Fruit fly (Drosophila melanogaster) whole organism, embryonic: Measurements from ENCODE around the gene sip3.

Experiments
- CG10654 ChIP-seq: fragments of 200-800 bp; sonication (Bioruptor generic); optimal IDR thresholded peaks from 2 replicates; lab custom pipeline; 2016; ENCODE audit warnings: missing biosample characterization, missing genetic modification characterization
- CG11085 ChIP-seq: fragments of 200-800 bp; sonication (Bioruptor generic); IDR thresholded peaks from 2 replicates; pipeline ENCODE4 v1.3.6; 2022; ENCODE audit warnings: missing biosample characterization, missing genetic modification characterization
- CG11560 ChIP-seq: fragments of 200-800 bp; sonication (Bioruptor generic); IDR thresholded peaks from 3 replicates; pipeline ENCODE4 v1.3.6; 2022; ENCODE audit warnings: missing biosample characterization, missing genetic modification characterization
- CG11695 ChIP-seq: fragments of 200-800 bp; sonication (Bioruptor generic); IDR thresholded peaks from 3 replicates; pipeline ENCODE4 v1.3.6; 2022; ENCODE audit warnings: missing biosample characterization, missing genetic modification characterization
- CG15269 ChIP-seq: fragments of 200-800 bp; sonication (Bioruptor generic); optimal IDR thresholded peaks from 2 replicates; lab custom pipeline; 2018; ENCODE audit warnings: missing biosample characterization, mild to moderate bottlenecking, missing genetic modification characterization, moderate library complexity
- CG18599 ChIP-seq: fragments of 200-800 bp; sonication (Bioruptor generic); optimal IDR thresholded peaks from 3 replicates; lab custom pipeline; 2017; ENCODE audit warnings: missing biosample characterization, missing genetic modification characterization, mild to moderate bottlenecking, moderate library complexity, missing genetic modification reagents
- CG18619 ChIP-seq: fragments of 200-800 bp; sonication (Bioruptor generic); optimal IDR thresholded peaks from 3 replicates; lab custom pipeline; 2017; ENCODE audit warnings: missing biosample characterization, mild to moderate bottlenecking, missing genetic modification characterization
- CG31388 ChIP-seq: fragments of 200-800 bp; sonication (Bioruptor generic); optimal IDR thresholded peaks from 2 replicates; lab custom pipeline; 2016; ENCODE audit warnings: missing biosample characterization, missing genetic modification characterization
- CG3281 ChIP-seq: fragments of 200-800 bp; sonication (Bioruptor generic); optimal IDR thresholded peaks from 3 replicates; lab custom pipeline; 2017; ENCODE audit warnings: missing biosample characterization, mild to moderate bottlenecking, missing genetic modification characterization
- CG33557 ChIP-seq: fragments of 200-800 bp; sonication (Bioruptor generic); optimal IDR thresholded peaks from 2 replicates; lab custom pipeline; 2019; ENCODE audit warnings: missing biosample characterization, mild to moderate bottlenecking, missing genetic modification characterization, moderate library complexity
- CG4404 ChIP-seq: fragments of 200-800 bp; sonication (Bioruptor generic); IDR thresholded peaks from 2 replicates; pipeline ENCODE4 v1.3.6; 2022; ENCODE audit warnings: missing biosample characterization, missing genetic modification characterization
- CG7786 ChIP-seq: fragments of 200-800 bp; sonication (Bioruptor generic); optimal IDR thresholded peaks from 2 replicates; lab custom pipeline; 2016; ENCODE audit warnings: missing biosample characterization, missing genetic modification characterization
- CG9215 ChIP-seq: fragments of 200-800 bp; sonication (Bioruptor generic); IDR thresholded peaks from 2 replicates; pipeline ENCODE4 v1.3.6; 2022; ENCODE audit warnings: missing biosample characterization, missing genetic modification characterization
- Dref ChIP-seq: fragments of 200-800 bp; sonication (Bioruptor generic); IDR thresholded peaks from 2 replicates; pipeline ENCODE4 v1.3.6; 2022; ENCODE audit warnings: missing biosample characterization, missing genetic modification characterization
- E2f2 ChIP-seq: fragments of 200-800 bp; sonication (Bioruptor generic); IDR thresholded peaks from 2 replicates; pipeline ENCODE4 v1.3.6; 2022; ENCODE audit warnings: missing biosample characterization, missing genetic modification characterization
- Fer2 ChIP-seq: fragments of 200-800 bp; sonication (Bioruptor generic); optimal IDR thresholded peaks from 2 replicates; lab custom pipeline; 2018; ENCODE audit warnings: missing biosample characterization, mild to moderate bottlenecking, missing genetic modification characterization, moderate library complexity
- Fer3 ChIP-seq: fragments of 200-800 bp; sonication (Bioruptor generic); optimal IDR thresholded peaks from 2 replicates; lab custom pipeline; 2018; ENCODE audit warnings: missing biosample characterization, mild to moderate bottlenecking, missing genetic modification characterization, moderate library complexity
- GATAe ChIP-seq: fragments of 200-800 bp; sonication (Bioruptor generic); conservative IDR thresholded peaks from 2 replicates; pipeline ENCODE4 v1.3.6; 2022; ENCODE audit warnings: missing biosample characterization, missing genetic modification characterization
- Hmx ChIP-seq: fragments of 200-800 bp; sonication (Bioruptor generic); optimal IDR thresholded peaks from 2 replicates; lab custom pipeline; 2016; ENCODE audit warnings: missing biosample characterization, missing genetic modification characterization
- MTF-1 ChIP-seq: fragments of 200-800 bp; sonication (Bioruptor generic); optimal IDR thresholded peaks from 2 replicates; lab custom pipeline; 2018; ENCODE audit warnings: missing biosample characterization, mild to moderate bottlenecking, missing genetic modification characterization, borderline replicate concordance
- NfI ChIP-seq: fragments of 200-800 bp; sonication (Bioruptor generic); optimal IDR thresholded peaks from 3 replicates; lab custom pipeline; 2018; ENCODE audit warnings: missing biosample characterization, mild to moderate bottlenecking, missing genetic modification characterization, moderate library complexity
- Sry-δ ChIP-seq: fragments of 200-800 bp; sonication (Bioruptor generic); optimal IDR thresholded peaks from 2 replicates; lab custom pipeline; 2016; ENCODE audit warnings: missing biosample characterization, missing genetic modification characterization
- Stat92E ChIP-seq, 3 experiments: fragments of >200 bp in 2 of 3; fragments of 200-800 bp in 1 of 3; sonication (Bioruptor generic) in 1 of 3; optimal IDR thresholded peaks; 2 replicates each; lab custom pipeline; 2017 to 2019; ENCODE audit warnings: missing biosample characterization in 3 of 3, missing genetic modification characterization in 3 of 3, mild to moderate bottlenecking in 1 of 3, moderate library complexity in 1 of 3
- cas ChIP-seq: fragments of 200-800 bp; sonication (Bioruptor generic); IDR thresholded peaks from 2 replicates; pipeline ENCODE4 v1.3.6; 2022; ENCODE audit warnings: missing biosample characterization, missing genetic modification characterization
- caup ChIP-seq: fragments of 200-800 bp; sonication (Bioruptor generic); optimal IDR thresholded peaks from 3 replicates; lab custom pipeline; 2017; ENCODE audit warnings: missing biosample characterization, mild to moderate bottlenecking, missing genetic modification characterization, moderate library complexity; ENCODE audit not compliant: severe bottlenecking
- dan ChIP-seq: fragments of 200-800 bp; sonication (Bioruptor generic); IDR thresholded peaks from 2 replicates; pipeline ENCODE4 v1.3.6; 2022; ENCODE audit warnings: missing biosample characterization, missing genetic modification characterization
- en ChIP-seq: fragments of 200-800 bp; sonication (Bioruptor generic); optimal IDR thresholded peaks from 2 replicates; lab custom pipeline; 2016; ENCODE audit warnings: missing biosample characterization, missing genetic modification characterization
- esg ChIP-seq: fragments of 200-800 bp; sonication (Bioruptor generic); conservative IDR thresholded peaks from 2 replicates; pipeline ENCODE4 v1.3.6; 2022; ENCODE audit warnings: missing biosample characterization, missing genetic modification characterization
- gcm ChIP-seq: fragments of 200-800 bp; sonication (Bioruptor generic); optimal IDR thresholded peaks from 2 replicates; lab custom pipeline; 2019; ENCODE audit warnings: missing biosample characterization, mild to moderate bottlenecking, missing genetic modification characterization, moderate library complexity
- gsb-n ChIP-seq: fragments of 200-800 bp; sonication (Bioruptor generic); optimal IDR thresholded peaks from 3 replicates; lab custom pipeline; 2018; ENCODE audit warnings: missing biosample characterization, mild to moderate bottlenecking, missing genetic modification characterization
- h ChIP-seq: fragments of >200 bp; optimal IDR thresholded peaks from 2 replicates; lab custom pipeline; 2017
- ind ChIP-seq: fragments of 200-800 bp; sonication (Bioruptor generic); optimal IDR thresholded peaks from 3 replicates; lab custom pipeline; 2016; ENCODE audit warnings: missing biosample characterization, missing genetic modification characterization
- inv ChIP-seq: fragments of 200-800 bp; sonication (Bioruptor generic); IDR thresholded peaks from 2 replicates; pipeline ENCODE4 v1.3.6; 2022; ENCODE audit warnings: missing biosample characterization, missing genetic modification characterization; ENCODE audit not compliant: partially characterized antibody
- lola ChIP-seq, 3 experiments: fragments of >200 bp in 2 of 3; fragments of 200-800 bp in 1 of 3; sonication (Bioruptor generic) in 1 of 3; optimal IDR thresholded peaks; 2 replicates each; lab custom pipeline; 2017 to 2019; ENCODE audit warnings: missing biosample characterization in 3 of 3, missing genetic modification characterization in 3 of 3, mild to moderate bottlenecking in 1 of 3, moderate library complexity in 1 of 3
- nerfin-1 ChIP-seq: fragments of 200-800 bp; sonication (Bioruptor generic); optimal IDR thresholded peaks from 3 replicates; lab custom pipeline; 2019; ENCODE audit warnings: missing biosample characterization, mild to moderate bottlenecking, missing genetic modification characterization, moderate library complexity
- pho ChIP-seq: fragments of 200-800 bp; sonication (Bioruptor generic); optimal IDR thresholded peaks from 2 replicates; lab custom pipeline; 2016; ENCODE audit warnings: missing biosample characterization, missing genetic modification characterization
- pnt ChIP-seq: fragments of 200-800 bp; sonication (Bioruptor generic); optimal IDR thresholded peaks from 3 replicates; lab custom pipeline; 2016; ENCODE audit warnings: missing biosample characterization, missing genetic modification characterization
- ranshi ChIP-seq: fragments of 200-800 bp; sonication (Bioruptor generic); IDR thresholded peaks from 2 replicates; pipeline ENCODE4 v1.3.6; 2022; ENCODE audit warnings: missing biosample characterization, missing genetic modification characterization
- run ChIP-seq: fragments of 200-800 bp; sonication (Bioruptor generic); optimal IDR thresholded peaks from 3 replicates; lab custom pipeline; 2018; ENCODE audit warnings: missing biosample characterization, mild to moderate bottlenecking, missing genetic modification characterization
- sd ChIP-seq: fragments of 200-800 bp; sonication (Bioruptor generic); optimal IDR thresholded peaks from 3 replicates; lab custom pipeline; 2018; ENCODE audit warnings: missing biosample characterization, mild to moderate bottlenecking, missing genetic modification characterization, moderate library complexity
- sens ChIP-seq: fragments of 200-800 bp; sonication (Bioruptor generic); peaks from one replicate; lab custom pipeline; 2016; ENCODE audit warnings: missing biosample characterization, missing genetic modification characterization
- slp2 ChIP-seq: fragments of 200-800 bp; sonication (Bioruptor generic); optimal IDR thresholded peaks from 2 replicates; lab custom pipeline; 2016; ENCODE audit warnings: missing biosample characterization, missing genetic modification characterization
- sr ChIP-seq: fragments of 200-800 bp; sonication (Bioruptor generic); IDR thresholded peaks from 3 replicates; pipeline ENCODE4 v1.3.6; 2022; ENCODE audit warnings: missing biosample characterization, missing genetic modification characterization
- tgo ChIP-seq: fragments of 200-800 bp; sonication (Bioruptor generic); IDR thresholded peaks from 3 replicates; pipeline ENCODE4 v1.3.6; 2022; ENCODE audit warnings: missing biosample characterization, missing genetic modification characterization
- tio ChIP-seq: fragments of 200-800 bp; sonication (Bioruptor generic); optimal IDR thresholded peaks from 2 replicates; lab custom pipeline; 2017; ENCODE audit warnings: missing biosample characterization, missing genetic modification characterization, inconsistent platforms
- trh ChIP-seq: fragments of 200-800 bp; sonication (Bioruptor generic); optimal IDR thresholded peaks from 2 replicates; lab custom pipeline; 2016; ENCODE audit warnings: missing biosample characterization, missing genetic modification characterization
- tx ChIP-seq: fragments of 200-800 bp; sonication (Bioruptor generic); optimal IDR thresholded peaks from 2 replicates; lab custom pipeline; 2016; ENCODE audit warnings: missing biosample characterization, missing genetic modification characterization
- vnd ChIP-seq: fragments of 200-800 bp; sonication (Bioruptor generic); IDR thresholded peaks from 3 replicates; pipeline ENCODE4 v1.3.6; 2022; ENCODE audit warnings: missing biosample characterization, missing genetic modification characterization; ENCODE audit not compliant: partially characterized antibody

sip3 gene

DNA sequence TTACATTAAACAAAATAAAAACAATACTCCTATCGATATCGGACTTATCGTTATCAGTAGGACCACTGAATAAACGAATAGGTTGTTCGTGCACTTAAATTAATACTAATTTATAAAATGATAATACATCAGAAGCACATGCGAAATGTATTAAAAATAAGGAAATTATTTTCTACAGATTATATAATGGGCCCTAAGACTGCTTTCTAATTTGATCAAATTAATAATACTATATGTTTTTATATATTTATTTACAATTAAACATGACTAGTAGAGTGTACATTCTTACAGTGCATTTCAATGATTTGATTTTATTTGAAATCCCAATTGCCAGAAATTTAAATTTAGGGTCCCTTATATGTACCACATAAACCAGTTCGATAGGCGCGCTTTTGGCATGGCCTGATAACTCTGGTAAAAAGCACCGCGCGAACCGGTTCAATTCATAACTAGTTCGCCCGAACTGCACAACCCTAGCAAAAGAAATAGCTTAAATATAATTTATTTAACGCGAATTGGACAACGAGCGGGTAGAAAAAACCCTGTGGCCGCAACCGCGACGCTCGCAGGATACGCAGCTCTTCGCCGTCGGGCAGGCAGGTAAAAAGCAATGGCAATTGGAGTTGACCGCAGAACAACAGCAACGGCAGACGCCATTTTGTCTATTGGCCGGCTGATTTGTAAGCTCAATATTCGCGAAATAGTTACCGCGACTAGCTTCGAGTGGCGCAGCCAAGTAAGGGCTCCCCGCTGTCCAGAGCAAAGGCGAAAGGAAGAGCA is 4.8 kb downstream of the sip3 start, which contains the start of the genes CG2126 and faf (continued):
- TF ChIP-seq lola (GFP tag; optimal IDR thresholded peaks at IDR 0.05; lab: Kevin White, UChicago) (peak in 1 of 3 experiments; percentile 72), CG31388 (GFP tag; lab: Kevin White, UChicago) (peak; percentile 48), en (GFP tag; lab: Kevin White, UChicago) (no peak), CG10654 (peak; percentile 63), gsb-n (tag; lab: Kevin White, UChicago) (peak; percentile 67), Stat92E (GFP tag; optimal IDR thresholded peaks at IDR 0.05; lab: Kevin White, UChicago) (no peak), CG11695 (GFP tag; lab: Robert Waterston, UW) (peak; percentile 76; the same call in 2 of the 3 replicates), slp2 (peak; percentile 1), GATAe (GFP tag; lab: Robert Waterston, UW) (0 out of 2 replicates have a peak, but pooled peaks have one; percentile 16), CG3281 (GFP tag; lab: Kevin White, UChicago) (peak; percentile 77), nerfin-1 (tag; lab: Kevin White, UChicago) (peak; percentile 45), dan (GFP tag; lab: Robert Waterston, UW) (no peak), sens (GFP tag; lab: Kevin White, UChicago) (peak; percentile 83), trh (GFP tag; lab: Kevin White, UChicago) (peak; percentile 63), sd (tag; lab: Kevin White, UChicago) (no peak), CG11085 (GFP tag; lab: Robert Waterston, UW) (peak; percentile 60; the same call in 1 of the 2 replicates), run (tag; lab: Kevin White, UChicago) (no peak), h (no peak), esg (GFP tag; lab: Robert Waterston, UW) (peak; percentile 50), CG18599 (GFP tag; lab: Kevin White, UChicago) (no peak), pnt (GFP tag; lab: Kevin White, UChicago) (peak; percentile 32), ranshi (GFP tag; lab: Robert Waterston, UW) (peak; percentile 73), caup (GFP tag; lab: Kevin White, UChicago) (peak; percentile 73), CG4404 (GFP tag; lab: Robert Waterston, UW) (peak; percentile 42), Dref (GFP tag; lab: Robert Waterston, UW) (peak; percentile 59), Fer2 (tag; lab: Kevin White, UChicago) (peak; percentile 80), Hmx (GFP tag; lab: Kevin White, UChicago) (no peak), inv (peak; percentile 31; the same call in 1 of the 2 replicates), cas (GFP tag; lab: Robert Waterston, UW) (peak; percentile 60; the same call in 1 of the 2 replicates), ind (GFP tag; lab: Kevin White, UChicago) (peak; percentile 82), tgo (peak; percentile 75), pho (peak; percentile 65), Sry-δ (GFP tag; lab: Kevin White, UChicago) (peak; percentile 40), CG11560 (0 out of 3 replicates have a peak, but pooled peaks have one; percentile 34), CG7786 (peak; percentile 56), tio (GFP tag; lab: Kevin White, UChicago) (no peak), NfI (GFP tag; lab: Kevin White, UChicago) (peak; percentile 78), tx (GFP tag; lab: Kevin White, UChicago) (peak; percentile 16), CG18619 (peak; percentile 59), gcm (GFP tag; lab: Kevin White, UChicago) (peak; percentile 73), CG33557 (GFP tag; lab: Kevin White, UChicago) (peak; percentile 59), CG15269 (tag; lab: Kevin White, UChicago) (peak; percentile 84), vnd (GFP tag; lab: Robert Waterston, UW) (0 out of 3 replicates have a peak, but pooled peaks have one; percentile 48), CG9215 (GFP tag; lab: Robert Waterston, UW) (peak; percentile 63), MTF-1 (GFP tag; lab: Kevin White, UChicago) (no peak), E2f2 (GFP tag; lab: Robert Waterston, UW) (peak; percentile 51), sr (0 out of 3 replicates have a peak, but pooled peaks have one; percentile 29), Fer3 (tag; lab: Kevin White, UChicago) (peak; percentile 74)
